In genomic region chrII:10761653-10762052, ce11 we compare ENCODE assay signal across 1 worm cellular context.
TF ChIP-seq lines count a peak whose summit lies in the region.

No protein-coding gene starts in this region.

TF ChIP-seq in whole organism, L4 larva, 104 proteins besides CTCF, POLR2A, EP300 and RAD21 (continued from another document):
- TF ChIP-seq aly-2 (tag; optimal IDR thresholded peaks at IDR 0.05; lab: Kevin White, UChicago) = no peak
- no peak for TF ChIP-seq rbr-2 (tag; optimal IDR thresholded peaks at IDR 0.05; lab: Kevin White, UChicago)
